Fruit fly (Drosophila melanogaster): Measurements from ENCODE around the gene CG43153.

CG43153 gene

dm6 chr2L:11501427-11501968 is 21.1 kb downstream of the CG43153 start, which contains the start of gene spz4 (continued):
- TF ChIP-seq amos (GFP tag; IDR thresholded peaks at IDR 0.05; ENCODE audit: partially characterized antibody), result no peak
- 0 out of 3 replicates have a peak, but pooled peaks have one; percentile 33 for TF ChIP-seq ci (GFP tag; IDR thresholded peaks at IDR 0.05)
- TF ChIP-seq al (GFP tag; IDR thresholded peaks at IDR 0.05), result peak; percentile 7; the same call in 1 of the 2 replicates
- TF ChIP-seq dysf (GFP tag; IDR thresholded peaks at IDR 0.05), result no peak
- 0 out of 3 replicates have a peak, but pooled peaks have one; percentile 45 for TF ChIP-seq CG34422 (GFP tag; IDR thresholded peaks at IDR 0.05)
- TF ChIP-seq ase (GFP tag; IDR thresholded peaks at IDR 0.05), result no peak
- no peak for TF ChIP-seq CG7786 (GFP tag; optimal IDR thresholded peaks at IDR 0.05)
- peak; percentile 28; the same call in 1 of the 3 replicates for TF ChIP-seq ken (GFP tag; IDR thresholded peaks at IDR 0.05)
- no peak for TF ChIP-seq sc (optimal IDR thresholded peaks at IDR 0.05)
- TF ChIP-seq sc (GFP tag; optimal IDR thresholded peaks at IDR 0.05), result no peak
- TF ChIP-seq luna (GFP tag; optimal IDR thresholded peaks at IDR 0.05), result no peak
- TF ChIP-seq CG12659 (GFP tag; optimal IDR thresholded peaks at IDR 0.05), result peak; percentile 1
- no peak for TF ChIP-seq tll (GFP tag; optimal IDR thresholded peaks at IDR 0.05)
- no peak for TF ChIP-seq CrebB (tag; optimal IDR thresholded peaks at IDR 0.05)
- TF ChIP-seq Oli (tag; optimal IDR thresholded peaks at IDR 0.05), result peak; percentile 10
- TF ChIP-seq CG10543 (GFP tag; optimal IDR thresholded peaks at IDR 0.05), result no peak
- no peak for TF ChIP-seq chn (GFP tag; optimal IDR thresholded peaks at IDR 0.05)
- peak; percentile 16 for TF ChIP-seq Sox102F (GFP tag; optimal IDR thresholded peaks at IDR 0.05)
- no peak for TF ChIP-seq BtbVII (GFP tag; optimal IDR thresholded peaks at IDR 0.05)
- TF ChIP-seq CG9215 (GFP tag; IDR thresholded peaks at IDR 0.05), result no peak
- no peak for TF ChIP-seq Sin3A (optimal IDR thresholded peaks at IDR 0.05)
- no peak for TF ChIP-seq CG10366 (GFP tag; IDR thresholded peaks at IDR 0.05)
- TF ChIP-seq CG12942 (GFP tag; optimal IDR thresholded peaks at IDR 0.05), result no peak
- TF ChIP-seq Nf-YA (GFP tag; IDR thresholded peaks at IDR 0.05), result no peak
- no peak for TF ChIP-seq dm (GFP tag; optimal IDR thresholded peaks at IDR 0.05)
- TF ChIP-seq CG11504 (tag; optimal IDR thresholded peaks at IDR 0.05), result peak; percentile 42
- TF ChIP-seq CG17186 (GFP tag; optimal IDR thresholded peaks at IDR 0.05), result no peak
- TF ChIP-seq Dip2 (GFP tag; IDR thresholded peaks at IDR 0.05), result no peak
- TF ChIP-seq insv (GFP tag; optimal IDR thresholded peaks at IDR 0.05), result no peak
- no peak for TF ChIP-seq prd (optimal IDR thresholded peaks at IDR 0.05)
- peak; percentile 24; the same call in 2 of the 3 replicates for TF ChIP-seq prd (GFP tag; IDR thresholded peaks at IDR 0.05)
- no peak for TF ChIP-seq CG17802 (tag; optimal IDR thresholded peaks at IDR 0.05)
- TF ChIP-seq CG4404 (GFP tag; IDR thresholded peaks at IDR 0.05), result no peak
- no peak for TF ChIP-seq scrt (GFP tag; optimal IDR thresholded peaks at IDR 0.05)
- TF ChIP-seq CG12219 (GFP tag; optimal IDR thresholded peaks at IDR 0.05), result no peak
- no peak for TF ChIP-seq hkb (optimal IDR thresholded peaks at IDR 0.05)
- TF ChIP-seq hkb (GFP tag; IDR thresholded peaks at IDR 0.05), result 0 out of 2 replicates have a peak, but pooled peaks have one; percentile 23
- no peak for TF ChIP-seq ap (GFP tag; IDR thresholded peaks at IDR 0.05)
- no peak for TF ChIP-seq ham (GFP tag; IDR thresholded peaks at IDR 0.05)
- no peak for TF ChIP-seq CG15269 (tag; optimal IDR thresholded peaks at IDR 0.05)
- TF ChIP-seq sisA (GFP tag; IDR thresholded peaks at IDR 0.05), result peak; percentile 29; the same call in 1 of the 2 replicates
- TF ChIP-seq zfh2 (GFP tag; optimal IDR thresholded peaks at IDR 0.05), result no peak
- peak; percentile 34 for TF ChIP-seq dmrt99B (tag; optimal IDR thresholded peaks at IDR 0.05)
- no peak for TF ChIP-seq tna (GFP tag; IDR thresholded peaks at IDR 0.05; ENCODE audit: partially characterized antibody)
- no peak for TF ChIP-seq fd96Cb (tag; optimal IDR thresholded peaks at IDR 0.05)
- TF ChIP-seq CTCF (GFP tag; optimal IDR thresholded peaks at IDR 0.05), result no peak
- TF ChIP-seq CG3065 (GFP tag; optimal IDR thresholded peaks at IDR 0.05), result no peak
- TF ChIP-seq vvl (GFP tag; IDR thresholded peaks at IDR 0.05), result peak; percentile 36
- no peak for TF ChIP-seq az2 (GFP tag; optimal IDR thresholded peaks at IDR 0.05)
- TF ChIP-seq CG13424 (tag; optimal IDR thresholded peaks at IDR 0.05), result peak; percentile 6
- TF ChIP-seq mirr (GFP tag; optimal IDR thresholded peaks at IDR 0.05), result no peak
- TF ChIP-seq CG5953 (GFP tag; IDR thresholded peaks at IDR 0.05), result no peak
- TF ChIP-seq Sox100B (GFP tag; optimal IDR thresholded peaks at IDR 0.05), result peak; percentile 24
